Fruit fly (Drosophila melanogaster): ENCODE measurements around the gene CG7632.

The CG7632 gene

dm6 chr3L:21285639-21286338, 18.7 kb upstream of the CG7632 start, which contains the start of the genes CG12974 and pzg (continued):
- peak; percentile 63 for TF ChIP-seq ems (GFP tag; optimal IDR thresholded peaks at IDR 0.05)
- TF ChIP-seq chn (GFP tag; optimal IDR thresholded peaks at IDR 0.05): peak; percentile 86
- TF ChIP-seq pzg (GFP tag; optimal IDR thresholded peaks at IDR 0.05): peak; percentile 96
- peak; percentile 87 for TF ChIP-seq CG15601 (tag; optimal IDR thresholded peaks at IDR 0.05)
- TF ChIP-seq org-1 (GFP tag; optimal IDR thresholded peaks at IDR 0.05): peak; percentile 21
- TF ChIP-seq CG7357 (GFP tag; IDR thresholded peaks at IDR 0.05): peak; percentile 72; the same call in 2 of the 3 replicates
- TF ChIP-seq CG10959 (GFP tag; IDR thresholded peaks at IDR 0.05): peak; percentile 88
- peak; percentile 60; the same call in 1 of the 2 replicates for TF ChIP-seq bbx (GFP tag; IDR thresholded peaks at IDR 0.05; ENCODE audit: partially characterized antibody)
- no peak for TF ChIP-seq GATAe (GFP tag; conservative IDR thresholded peaks at IDR 0.05)
- peak; percentile 99 for TF ChIP-seq Ets65A (GFP tag)
- TF ChIP-seq pum (GFP tag; optimal IDR thresholded peaks at IDR 0.05): peak; percentile 68
- TF ChIP-seq kah (GFP tag; optimal IDR thresholded peaks at IDR 0.05): peak; percentile 38
- peak; percentile 63 for TF ChIP-seq twi (tag; optimal IDR thresholded peaks at IDR 0.05)
- TF ChIP-seq lab (GFP tag; optimal IDR thresholded peaks at IDR 0.05): peak; percentile 68
- no peak for TF ChIP-seq Dfd (GFP tag; optimal IDR thresholded peaks at IDR 0.05)
- peak; percentile 90 for TF ChIP-seq ken (GFP tag; IDR thresholded peaks at IDR 0.05)
- peak; percentile 40 for TF ChIP-seq Dref (GFP tag; IDR thresholded peaks at IDR 0.05)
- peak; percentile 69 for TF ChIP-seq maf-S (GFP tag; optimal IDR thresholded peaks at IDR 0.05)
- TF ChIP-seq gsb (GFP tag; IDR thresholded peaks at IDR 0.05): peak; percentile 70
- TF ChIP-seq Mes4 (GFP tag; optimal IDR thresholded peaks at IDR 0.05): peak; percentile 79
- peak; percentile 67 for TF ChIP-seq CG12942 (GFP tag; optimal IDR thresholded peaks at IDR 0.05)
- peak; percentile 50 for TF ChIP-seq CG18011 (GFP tag; optimal IDR thresholded peaks at IDR 0.05)
- TF ChIP-seq dan (GFP tag; IDR thresholded peaks at IDR 0.05): peak; percentile 66; the same call in 1 of the 2 replicates
- TF ChIP-seq sd (tag; optimal IDR thresholded peaks at IDR 0.05): peak; percentile 98
- peak; percentile 94 for TF ChIP-seq CG15696 (tag; optimal IDR thresholded peaks at IDR 0.05)
- TF ChIP-seq CG6272 (GFP tag; IDR thresholded peaks at IDR 0.05): peak; percentile 90
- TF ChIP-seq CG3163 (GFP tag; optimal IDR thresholded peaks at IDR 0.05): peak; percentile 64
- TF ChIP-seq D (optimal IDR thresholded peaks at IDR 0.05): no peak
- peak; percentile 63 for TF ChIP-seq D (GFP tag; optimal IDR thresholded peaks at IDR 0.05)
- TF ChIP-seq C15 (GFP tag; IDR thresholded peaks at IDR 0.05): no peak
- TF ChIP-seq Lpt (GFP tag; optimal IDR thresholded peaks at IDR 0.05): no peak
- TF ChIP-seq CG6683 (GFP tag; optimal IDR thresholded peaks at IDR 0.05): no peak
- peak; percentile 61 for TF ChIP-seq CG17186 (GFP tag; optimal IDR thresholded peaks at IDR 0.05)
- no peak for TF ChIP-seq Hr39 (optimal IDR thresholded peaks at IDR 0.05)
- no peak for TF ChIP-seq corto (GFP tag; optimal IDR thresholded peaks at IDR 0.05)
- TF ChIP-seq CG1602 (GFP tag; optimal IDR thresholded peaks at IDR 0.05): peak; percentile 83
- peak; percentile 74 for TF ChIP-seq Nf-YC (tag; optimal IDR thresholded peaks at IDR 0.05)
- TF ChIP-seq CG32772 (GFP tag; IDR thresholded peaks at IDR 0.05): peak; percentile 87
- peak; percentile 59 for TF ChIP-seq CG15269 (tag; optimal IDR thresholded peaks at IDR 0.05)
- peak; percentile 51 for TF ChIP-seq Atf-2 (GFP tag; optimal IDR thresholded peaks at IDR 0.05)
- TF ChIP-seq CG43689 (GFP tag; IDR thresholded peaks at IDR 0.05): peak; percentile 69
- TF ChIP-seq PHDP (tag; optimal IDR thresholded peaks at IDR 0.05): peak; percentile 88
- peak; percentile 67; the same call in 1 of the 2 replicates for TF ChIP-seq ato (GFP tag; IDR thresholded peaks at IDR 0.05; ENCODE audit: partially characterized antibody)
- TF ChIP-seq CG17568 (GFP tag; optimal IDR thresholded peaks at IDR 0.05): no peak
- peak; percentile 38 for TF ChIP-seq CG6813 (GFP tag; optimal IDR thresholded peaks at IDR 0.05)
- 0 out of 2 replicates have a peak, but pooled peaks have one; percentile 44 for TF ChIP-seq sim (GFP tag; IDR thresholded peaks at IDR 0.05)
- peak; percentile 70 for TF ChIP-seq CG7839 (tag; optimal IDR thresholded peaks at IDR 0.05)
- TF ChIP-seq CG9609 (GFP tag; optimal IDR thresholded peaks at IDR 0.05): peak; percentile 81
- no peak for TF ChIP-seq CG11696 (GFP tag; IDR thresholded peaks at IDR 0.05)
- peak; percentile 41 for TF ChIP-seq trh (GFP tag; optimal IDR thresholded peaks at IDR 0.05)
